Worm (Caenorhabditis elegans) whole organism, L1 larva: Measurements from ENCODE around the gene srz-16.

Source experiments
- C04F5.9 ChIP-seq: sonication (generic microtip); optimal IDR thresholded peaks from 2 replicates; lab custom pipeline; 2016; ENCODE audit warnings: missing genetic modification characterization, missing compliant biosample characterization
- C16A3.4 ChIP-seq: fragments of 150-350 bp; optimal IDR thresholded peaks from 2 replicates; lab custom pipeline; 2014; ENCODE audit warnings: missing biosample characterization, missing genetic modification characterization
- F16B12.6 ChIP-seq: fragments of 150-350 bp; optimal IDR thresholded peaks from 2 replicates; lab custom pipeline; 2014; ENCODE audit warnings: missing biosample characterization, missing genetic modification characterization
- alr-1 ChIP-seq: fragments of 200-800 bp; sonication (Bioruptor generic); optimal IDR thresholded peaks from 2 replicates; lab custom pipeline; 2018; ENCODE audit warnings: borderline replicate concordance, mild to moderate bottlenecking, missing genetic modification characterization, missing compliant biosample characterization
- ama-1 ChIP-seq: fragments of 150-350 bp; optimal IDR thresholded peaks from 2 replicates; lab custom pipeline; 2014
- blmp-1 ChIP-seq: fragments of 150-350 bp; optimal IDR thresholded peaks from 2 replicates; lab custom pipeline; 2014; ENCODE audit warnings: missing biosample characterization, missing genetic modification characterization
- ceh-63 ChIP-seq: fragments of 200-800 bp; sonication (Bioruptor generic); optimal IDR thresholded peaks from 2 replicates; lab custom pipeline; 2018; ENCODE audit warnings: mild to moderate bottlenecking, missing genetic modification characterization, missing compliant biosample characterization
- ceh-8 ChIP-seq: fragments of 200-800 bp; sonication (Bioruptor generic); optimal IDR thresholded peaks from 2 replicates; lab custom pipeline; 2018; ENCODE audit warnings: mild to moderate bottlenecking, missing genetic modification characterization, moderate library complexity, missing compliant biosample characterization
- ceh-82 ChIP-seq, 3 experiments: fragments of 150-350 bp in 1 of 3; sonication (generic microtip) in 2 of 3; optimal IDR thresholded peaks; 2 replicates each; lab custom pipeline; 2014 to 2017; ENCODE audit warnings: missing biosample characterization in 3 of 3, missing genetic modification characterization in 3 of 3
- ces-1 ChIP-seq: fragments of 150-350 bp; optimal IDR thresholded peaks from 2 replicates; lab custom pipeline; 2014; ENCODE audit warnings: missing biosample characterization, missing genetic modification reagents, missing genetic modification characterization
- dpl-1 ChIP-seq, 3 experiments: fragments of 150-350 bp in 2 of 3; sonication (generic microtip) in 1 of 3; optimal IDR thresholded peaks; 2 replicates each; lab custom pipeline; 2014 to 2017; ENCODE audit warnings: missing biosample characterization in 3 of 3, missing genetic modification characterization in 3 of 3, missing genetic modification reagents in 3 of 3
- efl-1 ChIP-seq, 4 experiments: fragments of 150-350 bp; optimal IDR thresholded peaks in 3 of 4; peaks in 1 of 4; 1 replicate in 1 of 4; 2 replicates in 3 of 4; lab custom pipeline; 2014; ENCODE audit warnings: missing biosample characterization in 2 of 4, missing genetic modification characterization in 2 of 4, missing genetic modification reagents in 2 of 4
- efl-3 ChIP-seq: fragments of 200-800 bp; sonication (Bioruptor generic); optimal IDR thresholded peaks from 2 replicates; lab custom pipeline; 2018; ENCODE audit warnings: mild to moderate bottlenecking, missing genetic modification characterization, missing compliant biosample characterization
- elt-2 ChIP-seq: sonication (generic microtip); optimal IDR thresholded peaks from 2 replicates; lab custom pipeline; 2016; ENCODE audit warnings: missing genetic modification characterization, mild to moderate bottlenecking, inconsistent platforms, missing compliant biosample characterization, missing genetic modification reagents
- ets-5 ChIP-seq: fragments of 200-800 bp; sonication (Bioruptor generic); IDR thresholded peaks from 2 replicates; pipeline ENCODE4 v1.3.6; 2022; ENCODE audit warnings: missing genetic modification characterization, missing compliant biosample characterization
- grh-1 ChIP-seq: fragments of 200-800 bp; sonication (Bioruptor generic); IDR thresholded peaks from 2 replicates; pipeline ENCODE4 v1.3.6; 2022; ENCODE audit warnings: missing genetic modification reagents, missing genetic modification characterization, missing compliant biosample characterization
- hlh-4 ChIP-seq: sonication (generic microtip); optimal IDR thresholded peaks from 2 replicates; lab custom pipeline; 2016; ENCODE audit warnings: mild to moderate bottlenecking, missing genetic modification characterization, missing compliant biosample characterization
- lin-39 ChIP-seq: fragments of 150-350 bp; optimal IDR thresholded peaks from 2 replicates; lab custom pipeline; 2014; ENCODE audit warnings: missing biosample characterization, missing genetic modification reagents, missing genetic modification characterization
- mep-1 ChIP-seq: fragments of 150-350 bp; optimal IDR thresholded peaks from 2 replicates; lab custom pipeline; 2014; ENCODE audit warnings: missing biosample characterization, missing genetic modification characterization
- nhr-11 ChIP-seq: fragments of 150-350 bp; optimal IDR thresholded peaks from 2 replicates; lab custom pipeline; 2014; ENCODE audit warnings: missing biosample characterization, missing genetic modification characterization
- nhr-12 ChIP-seq: sonication (generic microtip); optimal IDR thresholded peaks from 2 replicates; lab custom pipeline; 2017; ENCODE audit warnings: missing biosample characterization, missing genetic modification characterization
- nhr-237 ChIP-seq: fragments of 150-350 bp; optimal IDR thresholded peaks from 2 replicates; lab custom pipeline; 2014; ENCODE audit warnings: missing biosample characterization, missing genetic modification characterization
- nhr-71 ChIP-seq: sonication (generic microtip); optimal IDR thresholded peaks from 2 replicates; lab custom pipeline; 2016; ENCODE audit warnings: mild to moderate bottlenecking, missing genetic modification characterization, moderate library complexity, missing compliant biosample characterization
- nhr-76 ChIP-seq: sonication (generic microtip); optimal IDR thresholded peaks from 2 replicates; lab custom pipeline; 2017; ENCODE audit warnings: missing biosample characterization, missing genetic modification characterization
- nhr-85 ChIP-seq: sonication (generic microtip); peaks from one replicate; lab custom pipeline; 2016; ENCODE audit warnings: missing genetic modification characterization, inconsistent platforms, missing compliant biosample characterization
- pag-3 ChIP-seq: sonication (generic microtip); optimal IDR thresholded peaks from 2 replicates; lab custom pipeline; 2017; ENCODE audit warnings: missing genetic modification characterization, mild to moderate bottlenecking, missing compliant biosample characterization, antibody characterized with exemption, borderline replicate concordance; ENCODE audit not compliant: insufficient read depth
- pax-3 ChIP-seq: fragments of 200-800 bp; sonication (Bioruptor generic); optimal IDR thresholded peaks from 2 replicates; lab custom pipeline; 2018; ENCODE audit warnings: mild to moderate bottlenecking, missing genetic modification characterization, moderate library complexity, missing compliant biosample characterization
- snpc-4 ChIP-seq: fragments of 150-350 bp; optimal IDR thresholded peaks from 2 replicates; lab custom pipeline; 2014; ENCODE audit warnings: missing biosample characterization, missing genetic modification characterization
- snu-23 ChIP-seq: sonication (generic microtip); optimal IDR thresholded peaks from 2 replicates; lab custom pipeline; 2016; ENCODE audit warnings: missing genetic modification characterization, missing compliant biosample characterization
- sptf-1 ChIP-seq: fragments of 150-350 bp; optimal IDR thresholded peaks from 2 replicates; lab custom pipeline; 2014; ENCODE audit warnings: missing biosample characterization, missing genetic modification characterization
- tbx-2 ChIP-seq: sonication (generic microtip); optimal IDR thresholded peaks from 2 replicates; lab custom pipeline; 2016; ENCODE audit warnings: missing genetic modification characterization, missing compliant biosample characterization
- tlp-1 ChIP-seq: fragments of 150-350 bp; optimal IDR thresholded peaks from 2 replicates; lab custom pipeline; 2014; ENCODE audit warnings: missing biosample characterization, missing genetic modification characterization
- unc-30 ChIP-seq: sonication (generic microtip); optimal IDR thresholded peaks from 2 replicates; lab custom pipeline; 2017; ENCODE audit warnings: missing biosample characterization, missing genetic modification characterization
- vab-15 ChIP-seq: sonication (generic microtip); optimal IDR thresholded peaks from 2 replicates; lab custom pipeline; 2017; ENCODE audit warnings: missing genotype, mild to moderate bottlenecking, missing genetic modification characterization, missing compliant biosample characterization
- xbp-1 ChIP-seq: sonication (generic microtip); optimal IDR thresholded peaks from 2 replicates; lab custom pipeline; 2016; ENCODE audit warnings: missing genetic modification characterization, missing compliant biosample characterization
- ztf-4 ChIP-seq: fragments of 150-350 bp; optimal IDR thresholded peaks from 2 replicates; lab custom pipeline; 2014; ENCODE audit warnings: missing biosample characterization, missing genetic modification characterization

The srz-16 gene

DNA sequence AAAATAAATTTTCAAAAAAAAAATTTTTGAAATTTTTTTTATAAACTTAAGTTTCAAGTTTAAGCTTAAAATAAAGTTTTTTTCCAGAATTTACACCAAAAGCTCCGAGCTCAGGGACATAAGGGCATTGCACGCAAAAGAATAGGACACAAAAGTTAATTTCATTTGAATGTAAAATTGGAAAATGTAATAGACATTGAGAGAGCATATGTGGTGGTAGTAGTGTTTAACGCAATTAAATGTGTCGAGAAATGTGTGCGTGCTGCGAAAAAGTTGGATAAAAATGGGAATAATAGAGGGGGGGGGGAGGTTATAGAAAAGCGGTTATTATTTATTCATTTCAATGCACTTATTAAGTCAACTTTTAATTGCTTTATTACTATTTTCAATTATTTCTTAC is 34.1 kb upstream of the srz-16 start:
- no peak for TF ChIP-seq ces-1 (GFP tag; lab: Kevin White, UChicago)
- no peak for TF ChIP-seq efl-1 (optimal IDR thresholded peaks at IDR 0.05; lab: Kevin White, UChicago)
- TF ChIP-seq efl-1 (GFP tag; optimal IDR thresholded peaks at IDR 0.05 in 1 of 2; lab: Kevin White, UChicago): peak in 1 of 2 experiments; percentile 30

DNA sequence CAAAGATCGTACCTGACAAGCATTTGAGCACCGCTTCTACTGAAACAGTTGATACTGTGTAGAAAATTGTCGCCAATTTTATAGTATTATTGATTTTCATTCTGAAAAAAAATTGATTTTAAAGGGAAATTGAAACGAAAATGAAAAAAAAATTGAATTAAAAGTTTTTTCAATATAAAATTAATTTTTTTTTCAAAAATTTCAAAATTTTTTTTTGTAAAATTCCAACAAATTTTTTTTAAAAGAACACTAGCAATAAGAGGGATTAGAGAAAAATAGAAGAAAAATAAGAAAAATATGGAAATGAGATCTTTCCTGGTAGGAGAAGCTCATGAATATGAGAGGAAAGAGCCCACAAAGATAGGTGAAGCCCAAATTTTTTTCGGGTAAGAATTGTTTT is 28.7 kb upstream of the srz-16 start, which contains the start of gene Y113G7B.11:
TSS of gene Y113G7B.11 (minus strand) at position 101 of the 400 bp plus-strand sequence.
- TF ChIP-seq F16B12.6: no peak
- no peak for TF ChIP-seq lin-39 (tag; lab: Kevin White, UChicago)
- no peak for TF ChIP-seq pax-3 (tag; lab: Kevin White, UChicago)
- TF ChIP-seq mep-1 (tag; lab: Kevin White, UChicago): no peak
- TF ChIP-seq tlp-1 (tag; lab: Kevin White, UChicago): no peak
- no peak for TF ChIP-seq dpl-1 (GFP tag; optimal IDR thresholded peaks at IDR 0.05; lab: Kevin White, UChicago)
- TF ChIP-seq snpc-4 (tag; lab: Kevin White, UChicago): no peak
- no peak for TF ChIP-seq ets-5 (GFP tag; lab: Robert Waterston, UW)
- TF ChIP-seq grh-1 (GFP tag; lab: Robert Waterston, UW): no peak
- TF ChIP-seq nhr-71 (tag; lab: Kevin White, UChicago): no peak
- no peak for TF ChIP-seq ceh-63 (GFP tag; lab: Kevin White, UChicago)
- TF ChIP-seq sptf-1 (tag; lab: Kevin White, UChicago): no peak
- TF ChIP-seq ceh-8 (GFP tag; lab: Kevin White, UChicago): no peak
- TF ChIP-seq tbx-2 (tag; lab: Kevin White, UChicago): no peak

DNA sequence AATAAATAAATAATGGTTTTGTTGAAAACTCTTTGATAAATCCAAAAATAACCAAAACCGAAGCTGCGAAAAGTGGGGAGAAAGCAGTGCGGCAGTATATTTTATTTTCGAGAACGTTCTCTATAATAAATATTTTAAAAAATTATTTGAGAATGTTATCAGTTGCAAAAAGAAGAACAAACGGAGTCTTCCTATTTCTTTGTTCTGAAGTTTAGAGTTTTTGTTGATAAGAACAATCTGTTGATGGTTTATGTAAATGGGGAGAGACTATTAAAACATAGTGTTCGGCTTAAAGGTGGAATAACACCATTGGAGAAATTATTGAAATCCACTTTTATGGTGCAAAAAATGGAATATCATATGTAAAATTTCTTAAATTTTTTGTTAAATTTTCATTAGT is 26.6 kb upstream of the srz-16 start:
- TF ChIP-seq nhr-85 (tag; lab: Kevin White, UChicago): peak; percentile 17
- TF ChIP-seq xbp-1: no peak

DNA sequence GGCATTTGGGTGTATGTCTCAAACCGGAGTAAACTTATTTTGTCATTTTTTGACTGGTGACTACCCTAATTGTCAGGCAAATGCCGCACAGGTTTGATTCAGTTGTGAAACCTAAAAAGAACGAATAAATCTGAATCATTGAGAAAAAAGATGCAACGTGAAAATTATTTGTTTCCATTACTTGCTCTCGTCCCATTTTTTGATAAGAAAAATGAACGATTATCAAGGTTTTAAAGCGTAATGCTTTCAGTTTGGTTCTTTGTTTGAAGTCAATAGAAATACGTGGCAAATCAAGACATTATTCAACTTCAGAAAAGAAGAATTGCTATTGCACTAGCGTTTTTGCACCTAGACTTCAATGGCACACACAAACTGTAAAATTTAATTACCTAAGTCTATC is 26.1 kb upstream of the srz-16 start, which contains the start of gene Y113G7B.12:
TSS of gene Y113G7B.12 (minus strand) at position 101 of the 400 bp plus-strand sequence.
- TF ChIP-seq tbx-2 (tag; lab: Kevin White, UChicago) (no peak), efl-3 (GFP tag; lab: Kevin White, UChicago) (no peak), nhr-237 (no peak), C04F5.9 (tag; lab: Kevin White, UChicago) (no peak), efl-1 (optimal IDR thresholded peaks at IDR 0.05; lab: Kevin White, UChicago) (no peak), efl-1 (GFP tag; optimal IDR thresholded peaks at IDR 0.05 in 1 of 2; lab: Kevin White, UChicago) (no peak), elt-2 (tag; lab: Kevin White, UChicago) (no peak), ceh-8 (GFP tag; lab: Kevin White, UChicago) (no peak), ces-1 (GFP tag; lab: Kevin White, UChicago) (no peak), alr-1 (no peak), vab-15 (tag; lab: Kevin White, UChicago) (no peak), nhr-12 (tag; lab: Kevin White, UChicago) (no peak), pax-3 (tag; lab: Kevin White, UChicago) (no peak), C16A3.4 (no peak), nhr-76 (tag; lab: Kevin White, UChicago) (no peak)

ce11 chrV:20206086-20206485 is 19.6 kb upstream of the srz-16 start, which contains the start of the genes fbxb-59 and srbc-34:
Gene fbxb-59 (minus strand): TSS chrV:20206186.
Gene srbc-34 (plus strand): TSS chrV:20206318.
- no peak for TF ChIP-seq nhr-76 (tag; lab: Kevin White, UChicago)
- TF ChIP-seq ceh-82 (tag; optimal IDR thresholded peaks at IDR 0.05; lab: Kevin White, UChicago): no peak
- TF ChIP-seq ztf-4 (tag; lab: Kevin White, UChicago): no peak
- TF ChIP-seq pag-3 (tag; lab: Kevin White, UChicago): no peak
- TF ChIP-seq snu-23 (GFP tag; lab: Kevin White, UChicago): no peak
- TF ChIP-seq ama-1 (lab: Kevin White, UChicago): no peak
- no peak for TF ChIP-seq unc-30 (tag; lab: Kevin White, UChicago)
- no peak for TF ChIP-seq nhr-11 (tag; lab: Kevin White, UChicago)
- no peak for TF ChIP-seq hlh-4 (tag; lab: Kevin White, UChicago)
- no peak for TF ChIP-seq blmp-1 (tag; lab: Kevin White, UChicago)
- TF ChIP-seq, all 84 proteins: peak for 0
